Worm (Caenorhabditis elegans): Measurements from ENCODE around the gene spot-1.

ce11 chrIII:7275296-7275695 lies 1.8 kb downstream of the spot-1 start, which contains the start of gene psd-1:
- TF ChIP-seq unc-62 (GFP tag; optimal IDR thresholded peaks at IDR 0.05 in 1 of 2), result no peak
- no peak for TF ChIP-seq unc-62 (tag; optimal IDR thresholded peaks at IDR 0.05)
- TF ChIP-seq dpl-1 (GFP tag; optimal IDR thresholded peaks at IDR 0.05), result no peak
- no peak for TF ChIP-seq D1046.2 (GFP tag; IDR thresholded peaks at IDR 0.05)
- no peak for TF ChIP-seq dve-1 (tag; optimal IDR thresholded peaks at IDR 0.05; ENCODE audit: insufficient read depth)
- TF ChIP-seq nhr-237 (tag; optimal IDR thresholded peaks at IDR 0.05), result no peak
- TF ChIP-seq nhr-11 (tag; optimal IDR thresholded peaks at IDR 0.05), result no peak
- no peak for TF ChIP-seq fos-1 (tag; optimal IDR thresholded peaks at IDR 0.05)
- TF ChIP-seq lir-3 (tag; optimal IDR thresholded peaks at IDR 0.05), result no peak
- no peak for TF ChIP-seq attf-4 (tag; optimal IDR thresholded peaks at IDR 0.05)
- no peak for TF ChIP-seq ama-1 (optimal IDR thresholded peaks at IDR 0.05)
- TF ChIP-seq ceh-82 (tag; optimal IDR thresholded peaks at IDR 0.05), result no peak
- TF ChIP-seq hlh-30 (tag; optimal IDR thresholded peaks at IDR 0.05; ENCODE audit: insufficient read depth), result no peak
- TF ChIP-seq nhr-77 (tag; optimal IDR thresholded peaks at IDR 0.05), result no peak
